Worm (Caenorhabditis elegans) whole organism, L4 larva: ENCODE results near the gene npp-1.
"Not testable (repeated sequence)": the region's sequence is repeated elsewhere in the genome, so short reads cannot be mapped to it uniquely, and the experiment has no call there.

ENCODE experiments used
- F49E8.2 ChIP-seq: sonication (generic microtip); optimal IDR thresholded peaks from 2 replicates; lab custom pipeline; 2016; ENCODE audit warnings: missing compliant biosample characterization, mild to moderate bottlenecking, missing genetic modification characterization, borderline replicate concordance
- Y5F2A.4 ChIP-seq: fragments of 200-800 bp; sonication (Bioruptor generic); optimal IDR thresholded peaks from 2 replicates; lab custom pipeline; 2018; ENCODE audit warnings: mild to moderate bottlenecking, missing genetic modification characterization, missing compliant biosample characterization
- ceh-44 ChIP-seq: fragments of 200-800 bp; sonication (Bioruptor generic); IDR thresholded peaks from 2 replicates; pipeline ENCODE4 v1.3.6; 2022; ENCODE audit warnings: missing genetic modification reagents, missing genetic modification characterization, missing compliant biosample characterization
- lin-13 ChIP-seq: fragments of 150-350 bp; optimal IDR thresholded peaks from 2 replicates; lab custom pipeline; 2014; ENCODE audit warnings: missing biosample characterization, missing genetic modification reagents, missing genetic modification characterization
- lin-39 ChIP-seq: fragments of 150-350 bp; optimal IDR thresholded peaks from 2 replicates; lab custom pipeline; 2014; ENCODE audit warnings: missing biosample characterization, missing genetic modification reagents, missing genetic modification characterization
- mdl-1 ChIP-seq, 2 experiments: fragments of 150-350 bp in 1 of 2; sonication (generic microtip) in 1 of 2; optimal IDR thresholded peaks; 2 replicates each; lab custom pipeline; 2014 to 2017; ENCODE audit warnings: missing biosample characterization in 2 of 2, missing genetic modification characterization in 2 of 2
- nhr-41 ChIP-seq: fragments of 200-800 bp; sonication (Bioruptor generic); IDR thresholded peaks from 2 replicates; pipeline ENCODE4 v1.3.6; 2022; ENCODE audit warnings: missing genetic modification reagents, missing genetic modification characterization, missing compliant biosample characterization
- nhr-6 ChIP-seq: fragments of 150-350 bp; optimal IDR thresholded peaks from 2 replicates; lab custom pipeline; 2014; ENCODE audit warnings: missing biosample characterization, missing genetic modification characterization
- snpc-4 ChIP-seq: fragments of 150-350 bp; optimal IDR thresholded peaks from 2 replicates; lab custom pipeline; 2014; ENCODE audit warnings: missing biosample characterization, missing genetic modification characterization
- tra-1 ChIP-seq: fragments of 200-800 bp; sonication (Bioruptor generic); IDR thresholded peaks from 2 replicates; pipeline ENCODE4 v1.3.6; 2022; ENCODE audit warnings: missing genetic modification reagents, missing genetic modification characterization, missing compliant biosample characterization
- unc-39 ChIP-seq: sonication (generic microtip); optimal IDR thresholded peaks from 2 replicates; lab custom pipeline; 2017; ENCODE audit warnings: missing biosample characterization, missing genetic modification characterization
- zag-1 ChIP-seq: fragments of 150-350 bp; optimal IDR thresholded peaks from 2 replicates; lab custom pipeline; 2014; ENCODE audit warnings: missing biosample characterization, missing genetic modification characterization

ce11 chrIV:9837349-9837748, 20.9 kb upstream of the npp-1 start, which contains the start of gene msp-10:
- TF ChIP-seq snpc-4 (tag; lab: Kevin White, UChicago); ceh-44 (GFP tag; lab: Robert Waterston, UW); zag-1 (tag; lab: Kevin White, UChicago); unc-39 (tag; lab: Kevin White, UChicago); nhr-6; F49E8.2 (tag; lab: Kevin White, UChicago); Y5F2A.4 (GFP tag; lab: Kevin White, UChicago); nhr-41 (GFP tag; lab: Robert Waterston, UW); lin-39; lin-13 (GFP tag; lab: Kevin White, UChicago); mdl-1 (tag; optimal IDR thresholded peaks at IDR 0.05; lab: Kevin White, UChicago); tra-1 (GFP tag; lab: Robert Waterston, UW): not testable (repeated sequence)
